Worm (Caenorhabditis elegans): Measurements from ENCODE around the gene nrx-1.

nrx-1 gene

ce11 chrV:10792775-10793174 is 32.0 kb upstream of the nrx-1 start, which contains the start of gene D1054.10:
Gene D1054.10 (minus strand): TSS chrV:10792875.
- TF ChIP-seq fkh-4 (tag; optimal IDR thresholded peaks at IDR 0.05; ENCODE audit: borderline replicate concordance) (no peak), nhr-71 (tag; optimal IDR thresholded peaks at IDR 0.05) (no peak), egl-13 (tag; optimal IDR thresholded peaks at IDR 0.05) (no peak), grh-1 (GFP tag; IDR thresholded peaks at IDR 0.05) (no peak), aha-1 (tag; optimal IDR thresholded peaks at IDR 0.05) (no peak), mep-1 (tag; optimal IDR thresholded peaks at IDR 0.05) (no peak), ceh-90 (tag; optimal IDR thresholded peaks at IDR 0.05) (no peak), fkh-10 (GFP tag; optimal IDR thresholded peaks at IDR 0.05) (no peak), unc-130 (tag; optimal IDR thresholded peaks at IDR 0.05) (no peak), alr-1 (tag; optimal IDR thresholded peaks at IDR 0.05; ENCODE audit: borderline replicate concordance) (no peak), ceh-63 (GFP tag; optimal IDR thresholded peaks at IDR 0.05) (no peak), lin-14 (GFP tag; optimal IDR thresholded peaks at IDR 0.05) (no peak), mef-2 (tag; optimal IDR thresholded peaks at IDR 0.05) (no peak), nhr-20 (tag; optimal IDR thresholded peaks at IDR 0.05) (no peak), C04F5.9 (tag; optimal IDR thresholded peaks at IDR 0.05) (no peak), unc-30 (tag; optimal IDR thresholded peaks at IDR 0.05) (no peak)

DNA sequence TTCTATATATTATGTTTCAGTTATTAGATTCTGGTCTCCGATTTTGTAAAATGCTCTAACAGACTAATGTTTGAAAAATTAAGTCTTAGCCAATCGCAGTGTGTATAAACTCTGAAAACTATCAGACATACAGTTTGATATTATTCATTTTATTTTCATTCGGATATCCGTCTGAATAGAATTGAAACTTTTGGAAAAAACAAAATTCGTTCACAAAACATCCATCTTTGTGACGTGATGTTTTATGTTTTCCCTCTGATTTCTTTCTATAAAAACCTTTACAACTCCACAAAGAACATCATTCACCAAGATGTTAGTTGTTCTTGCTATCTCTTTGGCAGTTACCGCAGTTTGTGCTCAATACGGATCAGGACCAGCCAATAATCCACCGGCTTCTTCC is 31.3 kb upstream of the nrx-1 start, which contains the start of gene ule-3:
Gene ule-3 (plus strand): TSS at position 301 of the 400 bp plus-strand sequence.
- TF ChIP-seq sox-4 (tag; optimal IDR thresholded peaks at IDR 0.05) (no peak), skn-1 (tag; optimal IDR thresholded peaks at IDR 0.05) (no peak), unc-86 (tag; optimal IDR thresholded peaks at IDR 0.05) (no peak), ceh-88 (GFP tag; IDR thresholded peaks at IDR 0.05) (no peak), pqm-1 (tag; optimal IDR thresholded peaks at IDR 0.05) (no peak), egl-13 (tag; optimal IDR thresholded peaks at IDR 0.05) (no peak), nhr-90 (tag; optimal IDR thresholded peaks at IDR 0.05; ENCODE audit: poor library complexity) (no peak), dpl-1 (GFP tag; optimal IDR thresholded peaks at IDR 0.05) (no peak), isw-1 (GFP tag; IDR thresholded peaks at IDR 0.05) (no peak), snpc-4 (tag; optimal IDR thresholded peaks at IDR 0.05) (no peak), unc-30 (tag; optimal IDR thresholded peaks at IDR 0.05) (no peak)

DNA sequence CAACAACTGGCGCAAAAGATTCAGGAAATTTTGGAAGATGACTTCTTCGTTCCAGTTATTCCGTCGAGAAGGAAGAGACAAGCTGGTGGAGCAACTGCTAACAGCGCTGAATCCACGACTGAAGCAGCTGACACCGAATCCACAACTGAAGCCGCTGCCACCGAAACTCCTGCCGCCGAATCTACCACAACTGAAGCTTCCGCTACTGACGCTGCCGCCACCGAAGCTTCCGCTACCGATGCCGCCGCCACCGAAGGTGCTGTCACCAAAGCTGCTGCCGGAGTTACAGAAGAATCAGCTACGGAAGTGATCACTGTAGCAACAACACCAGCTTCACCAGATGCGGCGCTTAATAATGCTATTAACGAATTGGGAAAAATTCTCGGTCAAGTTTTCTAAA is 30.3 kb upstream of the nrx-1 start:
- TF ChIP-seq fos-1 (tag; optimal IDR thresholded peaks at IDR 0.05) (no peak), elt-3 (tag; optimal IDR thresholded peaks at IDR 0.05) (no peak), vab-15 (tag; optimal IDR thresholded peaks at IDR 0.05) (no peak), egl-13 (tag; optimal IDR thresholded peaks at IDR 0.05) (no peak), nhr-47 (tag; optimal IDR thresholded peaks at IDR 0.05) (no peak), hlh-17 (GFP tag; optimal IDR thresholded peaks at IDR 0.05; ENCODE audit: borderline replicate concordance) (no peak), efl-1 (optimal IDR thresholded peaks at IDR 0.05) (no peak), efl-1 (GFP tag; optimal IDR thresholded peaks at IDR 0.05 in 1 of 2) (no peak), F16B12.6 (tag; optimal IDR thresholded peaks at IDR 0.05) (no peak), fkh-10 (GFP tag; optimal IDR thresholded peaks at IDR 0.05) (no peak), isw-1 (GFP tag; IDR thresholded peaks at IDR 0.05) (no peak), pqm-1 (tag; optimal IDR thresholded peaks at IDR 0.05) (no peak), fkh-4 (tag; optimal IDR thresholded peaks at IDR 0.05; ENCODE audit: borderline replicate concordance) (no peak), xbp-1 (tag; optimal IDR thresholded peaks at IDR 0.05) (no peak)

DNA sequence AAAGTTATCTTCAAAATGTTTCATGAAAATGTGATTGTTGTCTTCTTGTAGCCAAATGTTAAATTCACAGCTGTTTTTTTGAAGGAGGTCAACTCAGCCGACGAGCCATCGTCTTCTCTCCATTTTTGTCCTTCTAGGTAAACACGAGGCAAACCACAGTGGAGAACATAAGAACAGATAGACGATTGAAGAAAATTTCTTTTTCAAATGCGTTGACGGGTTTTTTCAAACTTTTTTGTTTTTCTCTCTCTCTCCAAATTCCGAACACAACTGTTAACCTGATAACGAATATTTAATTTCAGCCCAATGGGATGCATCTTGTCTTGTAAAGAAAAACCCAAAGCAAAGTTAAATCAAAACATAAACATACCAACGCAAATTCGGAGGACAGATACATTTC is 29.3 kb upstream of the nrx-1 start, which contains the start of gene D1054.19:
Gene D1054.19 (plus strand): TSS at position 301 of the 400 bp plus-strand sequence.
- TF ChIP-seq isw-1 (GFP tag; IDR thresholded peaks at IDR 0.05) (no peak), C16A3.4 (tag; optimal IDR thresholded peaks at IDR 0.05) (no peak), snpc-4 (tag; optimal IDR thresholded peaks at IDR 0.05) (no peak), F16B12.6 (tag; optimal IDR thresholded peaks at IDR 0.05) (no peak), grh-1 (GFP tag; IDR thresholded peaks at IDR 0.05) (no peak), mef-2 (tag; optimal IDR thresholded peaks at IDR 0.05) (no peak), nhr-11 (tag; optimal IDR thresholded peaks at IDR 0.05) (no peak), hlh-4 (tag; optimal IDR thresholded peaks at IDR 0.05) (no peak), ama-1 (optimal IDR thresholded peaks at IDR 0.05) (no peak), blmp-1 (tag; optimal IDR thresholded peaks at IDR 0.05) (no peak), lin-39 (tag; optimal IDR thresholded peaks at IDR 0.05) (no peak), dsc-1 (tag; optimal IDR thresholded peaks at IDR 0.05) (no peak), lir-3 (tag; optimal IDR thresholded peaks at IDR 0.05; ENCODE audit: poor library complexity) (no peak), ceh-8 (GFP tag; optimal IDR thresholded peaks at IDR 0.05) (no peak)
